Fruit fly (Drosophila melanogaster) whole organism, pupa: ENCODE results near the gene CG10949.

Experiments used
- CG10348 ChIP-seq: fragments of 200-800 bp; sonication (Bioruptor generic); IDR thresholded peaks from 2 replicates; pipeline ENCODE4 v1.3.6; 2022; ENCODE audit warnings: missing biosample characterization, missing genetic modification characterization
- CG12605 ChIP-seq: fragments of 200-800 bp; sonication (Bioruptor generic); IDR thresholded peaks from 2 replicates; pipeline ENCODE4 v1.3.6; 2022; ENCODE audit warnings: missing biosample characterization, missing genetic modification characterization
- CG13204 ChIP-seq: fragments of 200-800 bp; sonication (Bioruptor generic); optimal IDR thresholded peaks from 2 replicates; lab custom pipeline; 2018; ENCODE audit warnings: missing biosample characterization, mild to moderate bottlenecking, missing genetic modification characterization, moderate library complexity
- CG14655 ChIP-seq: fragments of 200-800 bp; sonication (Bioruptor generic); optimal IDR thresholded peaks from 3 replicates; lab custom pipeline; 2017; ENCODE audit warnings: mild to moderate bottlenecking, missing biosample characterization, missing genetic modification reagents, missing genetic modification characterization
- CG15710 ChIP-seq: fragments of 200-800 bp; sonication (Bioruptor generic); optimal IDR thresholded peaks from 2 replicates; lab custom pipeline; 2018; ENCODE audit warnings: missing biosample characterization, mild to moderate bottlenecking, missing genetic modification characterization, moderate library complexity
- CG17806 ChIP-seq: fragments of 200-800 bp; sonication (Bioruptor generic); optimal IDR thresholded peaks from 2 replicates; lab custom pipeline; 2018; ENCODE audit warnings: missing biosample characterization, mild to moderate bottlenecking, missing genetic modification characterization, moderate library complexity
- CG32121 ChIP-seq: fragments of 200-800 bp; sonication (Bioruptor generic); IDR thresholded peaks from 2 replicates; pipeline ENCODE4 v1.3.6; 2022; ENCODE audit warnings: missing biosample characterization, missing genetic modification characterization
- CG34367 ChIP-seq: fragments of 200-800 bp; sonication (Bioruptor generic); optimal IDR thresholded peaks from 2 replicates; lab custom pipeline; 2018; ENCODE audit warnings: missing biosample characterization, mild to moderate bottlenecking, missing genetic modification characterization
- CG4496 ChIP-seq: fragments of 200-800 bp; sonication (Bioruptor generic); IDR thresholded peaks from 3 replicates; pipeline ENCODE4 v1.3.6; 2022; ENCODE audit warnings: missing biosample characterization, missing genetic modification characterization
- CG8159 ChIP-seq: fragments of 200-800 bp; sonication (Bioruptor generic); optimal IDR thresholded peaks from 3 replicates; lab custom pipeline; 2018; ENCODE audit warnings: missing biosample characterization, mild to moderate bottlenecking, missing genetic modification characterization, moderate library complexity
- CG8301 ChIP-seq: fragments of 200-800 bp; sonication (Bioruptor generic); optimal IDR thresholded peaks from 2 replicates; lab custom pipeline; 2018; ENCODE audit warnings: missing biosample characterization, mild to moderate bottlenecking, missing genetic modification characterization
- CG9948 ChIP-seq: fragments of 200-800 bp; sonication (Bioruptor generic); optimal IDR thresholded peaks from 2 replicates; lab custom pipeline; 2018; ENCODE audit warnings: missing biosample characterization, mild to moderate bottlenecking, missing genetic modification characterization, moderate library complexity
- D1 ChIP-seq: fragments of 200-800 bp; sonication (Bioruptor generic); optimal IDR thresholded peaks from 2 replicates; lab custom pipeline; 2018; ENCODE audit warnings: missing biosample characterization, mild to moderate bottlenecking, missing genetic modification characterization, moderate library complexity
- EcR ChIP-seq: fragments of 200-800 bp; sonication (Bioruptor generic); optimal IDR thresholded peaks from 3 replicates; lab custom pipeline; 2019; ENCODE audit warnings: missing biosample characterization, missing genetic modification characterization, mild to moderate bottlenecking, moderate library complexity, missing genetic modification reagents
- Ets98B ChIP-seq: fragments of 200-800 bp; sonication (Bioruptor generic); IDR thresholded peaks from 2 replicates; pipeline ENCODE4 v1.3.6; 2022; ENCODE audit warnings: missing biosample characterization, missing genetic modification characterization
- Pif1A ChIP-seq: fragments of 200-800 bp; sonication (Bioruptor generic); optimal IDR thresholded peaks from 3 replicates; lab custom pipeline; 2016; ENCODE audit warnings: missing biosample characterization, missing genetic modification characterization
- Pif1B ChIP-seq: fragments of 200-800 bp; sonication (Bioruptor generic); optimal IDR thresholded peaks from 3 replicates; lab custom pipeline; 2016; ENCODE audit warnings: missing biosample characterization, missing genetic modification characterization
- Snoo ChIP-seq: fragments of 200-800 bp; sonication (Bioruptor generic); optimal IDR thresholded peaks from 3 replicates; lab custom pipeline; 2017; ENCODE audit warnings: missing biosample characterization, mild to moderate bottlenecking, missing genetic modification characterization, inconsistent platforms
- fd96Ca ChIP-seq: fragments of 200-800 bp; sonication (Bioruptor generic); IDR thresholded peaks from 3 replicates; pipeline ENCODE4 v1.3.6; 2022; ENCODE audit warnings: missing biosample characterization, missing genetic modification characterization
- gl ChIP-seq: fragments of 200-800 bp; sonication (Bioruptor generic); optimal IDR thresholded peaks from 2 replicates; lab custom pipeline; 2018; ENCODE audit warnings: missing biosample characterization, mild to moderate bottlenecking, missing genetic modification characterization
- rn ChIP-seq: fragments of 200-800 bp; sonication (Bioruptor generic); IDR thresholded peaks from 2 replicates; pipeline ENCODE4 v1.3.6; 2022; ENCODE audit warnings: missing biosample characterization, missing genetic modification characterization

The CG10949 gene

dm6 chr2L:20413826-20414225 lies 2.9 kb downstream of the CG10949 start:
- no peak for TF ChIP-seq D1
- TF ChIP-seq Ets98B (GFP tag; lab: Robert Waterston, UW) = no peak
- TF ChIP-seq CG14655 = no peak

dm6 chr2L:20401408-20401807 lies 15.3 kb downstream of the CG10949 start:
- TF ChIP-seq gl = no peak
- TF ChIP-seq CG14655 = peak; percentile 53
- TF ChIP-seq Ets98B (GFP tag; lab: Robert Waterston, UW) = 0 out of 2 replicates have a peak, but pooled peaks have one; percentile 2
- peak; percentile 6 for TF ChIP-seq CG8301 (tag; lab: Kevin White, UChicago)

dm6 chr2L:20400875-20401274 lies 15.8 kb downstream of the CG10949 start:
- TF ChIP-seq CG32121 (GFP tag; lab: Robert Waterston, UW) (peak; percentile 47; the same call in 1 of the 2 replicates), Ets98B (GFP tag; lab: Robert Waterston, UW) (0 out of 2 replicates have a peak, but pooled peaks have one; percentile 16), Pif1A (no peak)

- TF ChIP-seq fd96Ca (GFP tag; lab: Robert Waterston, UW) (0 out of 3 replicates have a peak, but pooled peaks have one; percentile 18), CG4496 (peak; percentile 48; the same call in 1 of the 3 replicates), Snoo (tag; lab: Kevin White, UChicago) (no peak), Pif1A (no peak), Pif1B (GFP tag; lab: Kevin White, UChicago) (no peak)
These were observed 17.5 kb downstream of the CG10949 start for dm6 chr2L:20399239-20399638.

- TF ChIP-seq CG9948 (tag; lab: Kevin White, UChicago) (no peak), Ets98B (GFP tag; lab: Robert Waterston, UW) (no peak), fd96Ca (GFP tag; lab: Robert Waterston, UW) (no peak), CG4496 (no peak), CG17806 (no peak), CG12605 (GFP tag; lab: Robert Waterston, UW) (no peak), D1 (no peak), CG15710 (tag; lab: Kevin White, UChicago) (no peak), rn (GFP tag; lab: Robert Waterston, UW) (no peak), CG8301 (tag; lab: Kevin White, UChicago) (no peak)
These were observed 19.7 kb downstream of the CG10949 start for dm6 chr2L:20397032-20397431.

dm6 chr2L:20390004-20390403 lies 26.7 kb downstream of the CG10949 start:
- no peak for TF ChIP-seq gl
- no peak for TF ChIP-seq CG34367 (tag; lab: Kevin White, UChicago)
- no peak for TF ChIP-seq Pif1A
- TF ChIP-seq Snoo (tag; lab: Kevin White, UChicago) = no peak

- TF ChIP-seq rn (GFP tag; lab: Robert Waterston, UW) (no peak), Pif1A (no peak), Ets98B (GFP tag; lab: Robert Waterston, UW) (no peak; the same call in 1 of the 2 replicates), CG32121 (GFP tag; lab: Robert Waterston, UW) (no peak), EcR (GFP tag; lab: Kevin White, UChicago) (no peak), CG13204 (no peak), Pif1B (GFP tag; lab: Kevin White, UChicago) (no peak), D1 (no peak), CG17806 (no peak), CG8159 (tag; lab: Kevin White, UChicago) (no peak), CG15710 (tag; lab: Kevin White, UChicago) (no peak), gl (no peak), Snoo (tag; lab: Kevin White, UChicago) (no peak), CG8301 (tag; lab: Kevin White, UChicago) (no peak), CG34367 (tag; lab: Kevin White, UChicago) (no peak), CG10348 (no peak), CG14655 (no peak), CG4496 (no peak)
- TF ChIP-seq, all 21 proteins: peak for 0
These were observed 34.4 kb downstream of the CG10949 start, which contains the start of gene CG16798 for dm6 chr2L:20382141-20382815. Gene CG16798 (minus strand): TSS chr2L:20382356.

- no peak for TF ChIP-seq Snoo (tag; lab: Kevin White, UChicago)
- peak; percentile 85 for TF ChIP-seq CG8159 (tag; lab: Kevin White, UChicago)
- peak; percentile 46 for TF ChIP-seq CG13204
- TF ChIP-seq CG8301 (tag; lab: Kevin White, UChicago) = peak; percentile 68
- peak; percentile 84 for TF ChIP-seq CG17806
- TF ChIP-seq fd96Ca (GFP tag; lab: Robert Waterston, UW) = no peak
- no peak for TF ChIP-seq EcR (GFP tag; lab: Kevin White, UChicago)
- peak; percentile 80 for TF ChIP-seq CG14655
- no peak for TF ChIP-seq D1
- peak; percentile 70 for TF ChIP-seq Pif1A
- TF ChIP-seq CG34367 (tag; lab: Kevin White, UChicago) = peak; percentile 77
- TF ChIP-seq CG15710 (tag; lab: Kevin White, UChicago) = peak; percentile 78
- TF ChIP-seq CG9948 (tag; lab: Kevin White, UChicago) = peak; percentile 84
- peak; percentile 65 for TF ChIP-seq Pif1B (GFP tag; lab: Kevin White, UChicago)
- TF ChIP-seq CG12605 (GFP tag; lab: Robert Waterston, UW) = peak; percentile 68; the same call in 1 of the 2 replicates
- peak; percentile 61 for TF ChIP-seq gl
- peak; percentile 69; the same call in 2 of the 3 replicates for TF ChIP-seq CG4496
- no peak for TF ChIP-seq CG10348
These were observed 35.4 kb downstream of the CG10949 start for dm6 chr2L:20381329-20381728.
